Fruit fly (Drosophila melanogaster): ENCODE measurements around the gene Ide.

- TF ChIP-seq Lpt (GFP tag; optimal IDR thresholded peaks at IDR 0.05) (no peak), net (GFP tag; optimal IDR thresholded peaks at IDR 0.05) (no peak), ss (GFP tag; optimal IDR thresholded peaks at IDR 0.05) (no peak), Smox (GFP tag; optimal IDR thresholded peaks at IDR 0.05) (no peak), CG6792 (GFP tag; optimal IDR thresholded peaks at IDR 0.05) (no peak)
Measured at dm6 chr3L:20385969-20386370, 10.3 kb upstream of the Ide start.

Measured in whole organism, prepupa.